Fruit fly (Drosophila melanogaster) whole organism, embryonic: ENCODE results near the gene Lamtor4.
A peak's percentile ranks its signal among the peaks of the same experiment; 100 is the strongest.

Experiments used
- Aef1 ChIP-seq: fragments of 200-800 bp; sonication (Bioruptor generic); IDR thresholded peaks from 3 replicates; pipeline ENCODE4 v1.3.6; 2022; ENCODE audit warnings: missing biosample characterization, missing genetic modification characterization
- BtbVII ChIP-seq: fragments of 200-800 bp; sonication (Bioruptor generic); optimal IDR thresholded peaks from 3 replicates; lab custom pipeline; 2017; ENCODE audit warnings: missing biosample characterization, mild to moderate bottlenecking, missing genetic modification characterization
- C15 ChIP-seq: fragments of 200-800 bp; sonication (Bioruptor generic); IDR thresholded peaks from 3 replicates; pipeline ENCODE4 v1.3.6; 2022; ENCODE audit warnings: missing biosample characterization, missing genetic modification characterization
- CG10147 ChIP-seq: fragments of 200-800 bp; sonication (Bioruptor generic); optimal IDR thresholded peaks from 2 replicates; lab custom pipeline; 2019; ENCODE audit warnings: missing biosample characterization, mild to moderate bottlenecking, missing genetic modification characterization, moderate library complexity
- CG10267 ChIP-seq: fragments of 200-800 bp; sonication (Bioruptor generic); optimal IDR thresholded peaks from 2 replicates; lab custom pipeline; 2018; ENCODE audit warnings: missing biosample characterization, mild to moderate bottlenecking, missing genetic modification characterization, moderate library complexity
- CG12744 ChIP-seq: fragments of 200-800 bp; sonication (Bioruptor generic); optimal IDR thresholded peaks from 2 replicates; lab custom pipeline; 2016; ENCODE audit warnings: missing biosample characterization, missing genetic modification characterization
- CG12942 ChIP-seq: fragments of 200-800 bp; sonication (Bioruptor generic); optimal IDR thresholded peaks from 3 replicates; lab custom pipeline; 2016; ENCODE audit warnings: missing biosample characterization, missing genetic modification characterization
- CG14965 ChIP-seq: fragments of 200-800 bp; sonication (Bioruptor generic); optimal IDR thresholded peaks from 2 replicates; lab custom pipeline; 2016; ENCODE audit warnings: missing biosample characterization, missing genetic modification characterization, borderline replicate concordance
- CG1647 ChIP-seq: fragments of 200-800 bp; sonication (Bioruptor generic); optimal IDR thresholded peaks from 3 replicates; lab custom pipeline; 2016; ENCODE audit warnings: missing biosample characterization, missing genetic modification characterization
- CG17328 ChIP-seq: fragments of 200-800 bp; sonication (Bioruptor generic); IDR thresholded peaks from 2 replicates; pipeline ENCODE4 v1.3.6; 2022; ENCODE audit warnings: missing biosample characterization, missing genetic modification characterization
- CG17612 ChIP-seq: fragments of 200-800 bp; sonication (Bioruptor generic); IDR thresholded peaks from 2 replicates; pipeline ENCODE4 v1.3.6; 2022; ENCODE audit warnings: missing biosample characterization, missing genetic modification characterization
- CG1832 ChIP-seq: fragments of 200-800 bp; sonication (Bioruptor generic); optimal IDR thresholded peaks from 2 replicates; lab custom pipeline; 2017; ENCODE audit warnings: missing biosample characterization, mild to moderate bottlenecking, missing genetic modification characterization, inconsistent platforms
- CG18476 ChIP-seq: fragments of 200-800 bp; sonication (Bioruptor generic); optimal IDR thresholded peaks from 2 replicates; lab custom pipeline; 2016; ENCODE audit warnings: missing biosample characterization, mild to moderate bottlenecking, missing genetic modification characterization
- CG2889 ChIP-seq: fragments of 200-800 bp; sonication (Bioruptor generic); IDR thresholded peaks from 3 replicates; pipeline ENCODE4 v1.3.6; 2022; ENCODE audit warnings: missing biosample characterization, missing genetic modification characterization
- CG42726 ChIP-seq: fragments of 200-800 bp; sonication (Bioruptor generic); IDR thresholded peaks from 2 replicates; pipeline ENCODE4 v1.3.6; 2022; ENCODE audit warnings: missing biosample characterization, missing genetic modification characterization; ENCODE audit not compliant: partially characterized antibody
- CG5245 ChIP-seq: fragments of 200-800 bp; sonication (Bioruptor generic); optimal IDR thresholded peaks from 3 replicates; lab custom pipeline; 2016; ENCODE audit warnings: missing biosample characterization, missing genetic modification characterization
- CG6683 ChIP-seq: fragments of 200-800 bp; sonication (Bioruptor generic); optimal IDR thresholded peaks from 2 replicates; lab custom pipeline; 2017; ENCODE audit warnings: missing biosample characterization, mild to moderate bottlenecking, missing genetic modification characterization, missing genetic modification reagents
- CG8281 ChIP-seq: fragments of 200-800 bp; sonication (Bioruptor generic); optimal IDR thresholded peaks from 2 replicates; lab custom pipeline; 2018; ENCODE audit warnings: missing biosample characterization, mild to moderate bottlenecking, missing genetic modification characterization, moderate library complexity
- CG8388 ChIP-seq: fragments of 200-800 bp; sonication (Bioruptor generic); optimal IDR thresholded peaks from 2 replicates; lab custom pipeline; 2019; ENCODE audit warnings: missing biosample characterization, mild to moderate bottlenecking, missing genetic modification characterization, moderate library complexity
- CG9437 ChIP-seq: fragments of 200-800 bp; sonication (Bioruptor generic); optimal IDR thresholded peaks from 2 replicates; lab custom pipeline; 2018; ENCODE audit warnings: missing biosample characterization, mild to moderate bottlenecking, missing genetic modification characterization
- CG9932 ChIP-seq: fragments of 200-800 bp; sonication (Bioruptor generic); IDR thresholded peaks from 2 replicates; pipeline ENCODE4 v1.3.6; 2022; ENCODE audit warnings: missing biosample characterization, missing genetic modification characterization
- CHES-1-like ChIP-seq: fragments of 200-800 bp; sonication (Bioruptor generic); optimal IDR thresholded peaks from 2 replicates; lab custom pipeline; 2016; ENCODE audit warnings: missing biosample characterization, missing genetic modification characterization
- Chrac-16 ChIP-seq: fragments of 200-800 bp; sonication (Bioruptor generic); optimal IDR thresholded peaks from 3 replicates; lab custom pipeline; 2016; ENCODE audit warnings: missing biosample characterization, missing genetic modification characterization
- D19A ChIP-seq: fragments of 200-800 bp; optimal IDR thresholded peaks from 3 replicates; lab custom pipeline; 2019; ENCODE audit warnings: missing biosample characterization, mild to moderate bottlenecking, missing genetic modification characterization, moderate library complexity
- D19B ChIP-seq: fragments of 200-800 bp; sonication (Bioruptor generic); optimal IDR thresholded peaks from 2 replicates; lab custom pipeline; 2017; ENCODE audit warnings: missing biosample characterization, mild to moderate bottlenecking, missing genetic modification characterization
- Dad ChIP-seq: fragments of 200-800 bp; sonication (Bioruptor generic); optimal IDR thresholded peaks from 3 replicates; lab custom pipeline; 2016; ENCODE audit warnings: missing biosample characterization, missing genetic modification characterization
- Dfd ChIP-seq, 2 experiments: fragments of >200 bp; optimal IDR thresholded peaks; 2 replicates each; lab custom pipeline; 2017; ENCODE audit warnings: missing biosample characterization in 2 of 2, missing genetic modification characterization in 2 of 2
- Doc3 ChIP-seq: fragments of 200-800 bp; sonication (Bioruptor generic); IDR thresholded peaks from 3 replicates; pipeline ENCODE4 v1.3.6; 2022; ENCODE audit warnings: missing biosample characterization, missing genetic modification characterization; ENCODE audit not compliant: partially characterized antibody
- E2f2 ChIP-seq: fragments of 200-800 bp; sonication (Bioruptor generic); IDR thresholded peaks from 2 replicates; pipeline ENCODE4 v1.3.6; 2022; ENCODE audit warnings: missing biosample characterization, missing genetic modification characterization
- Ets97D ChIP-seq: fragments of 200-800 bp; sonication (Bioruptor generic); optimal IDR thresholded peaks from 3 replicates; lab custom pipeline; 2016; ENCODE audit warnings: missing biosample characterization, missing genetic modification characterization
- Hey ChIP-seq: fragments of 200-800 bp; sonication (Bioruptor generic); optimal IDR thresholded peaks from 3 replicates; lab custom pipeline; 2018; ENCODE audit warnings: missing biosample characterization, mild to moderate bottlenecking, missing genetic modification characterization
- Hmx ChIP-seq: fragments of 200-800 bp; sonication (Bioruptor generic); optimal IDR thresholded peaks from 2 replicates; lab custom pipeline; 2016; ENCODE audit warnings: missing biosample characterization, missing genetic modification characterization
- NC2α ChIP-seq: fragments of 200-800 bp; sonication (Bioruptor generic); optimal IDR thresholded peaks from 2 replicates; lab custom pipeline; 2016; ENCODE audit warnings: missing biosample characterization, missing genetic modification characterization
- Ptx1 ChIP-seq: fragments of 200-800 bp; sonication (Bioruptor generic); IDR thresholded peaks from 2 replicates; pipeline ENCODE4 v1.3.6; 2022; ENCODE audit warnings: missing biosample characterization, missing genetic modification characterization
- Scr ChIP-seq: fragments of 200-800 bp; sonication (Bioruptor generic); IDR thresholded peaks from 2 replicates; pipeline ENCODE4 v1.3.6; 2022; ENCODE audit warnings: missing biosample characterization, missing genetic modification characterization; ENCODE audit not compliant: partially characterized antibody
- Six4 ChIP-seq: fragments of 200-800 bp; sonication (Bioruptor generic); optimal IDR thresholded peaks from 2 replicates; lab custom pipeline; 2016; ENCODE audit warnings: missing biosample characterization, missing genetic modification characterization
- Taf1 ChIP-seq: fragments of 200-800 bp; sonication (Bioruptor generic); IDR thresholded peaks from 2 replicates; pipeline ENCODE4 v1.3.6; 2022; ENCODE audit warnings: missing biosample characterization, missing genetic modification characterization
- bab2 ChIP-seq: fragments of 200-800 bp; sonication (Bioruptor generic); optimal IDR thresholded peaks from 2 replicates; lab custom pipeline; 2016; ENCODE audit warnings: missing biosample characterization, missing genetic modification characterization
- caup ChIP-seq: fragments of 200-800 bp; sonication (Bioruptor generic); optimal IDR thresholded peaks from 3 replicates; lab custom pipeline; 2017; ENCODE audit warnings: missing biosample characterization, mild to moderate bottlenecking, missing genetic modification characterization, moderate library complexity; ENCODE audit not compliant: severe bottlenecking
- chn ChIP-seq: fragments of 200-800 bp; sonication (Bioruptor generic); optimal IDR thresholded peaks from 2 replicates; lab custom pipeline; 2016; ENCODE audit warnings: missing biosample characterization, missing genetic modification characterization
- croc ChIP-seq: fragments of 200-800 bp; sonication (Bioruptor generic); conservative IDR thresholded peaks from 3 replicates; pipeline ENCODE4 v1.3.6; 2022; ENCODE audit warnings: missing biosample characterization, missing genetic modification characterization
- esg ChIP-seq: fragments of 200-800 bp; sonication (Bioruptor generic); conservative IDR thresholded peaks from 2 replicates; pipeline ENCODE4 v1.3.6; 2022; ENCODE audit warnings: missing biosample characterization, missing genetic modification characterization
- eve ChIP-seq, 2 experiments: fragments of >200 bp; optimal IDR thresholded peaks; 2 replicates each; lab custom pipeline; 2017; ENCODE audit warnings: missing biosample characterization in 2 of 2, missing genetic modification characterization in 2 of 2
- hb ChIP-seq: fragments of 200-800 bp; sonication (Bioruptor generic); IDR thresholded peaks from 3 replicates; pipeline ENCODE4 v1.3.6; 2022; ENCODE audit warnings: missing biosample characterization, missing genetic modification characterization; ENCODE audit not compliant: partially characterized antibody
- insv ChIP-seq, 2 experiments: fragments of 200-800 bp; sonication (Bioruptor generic); optimal IDR thresholded peaks; 3 replicates each; lab custom pipeline; 2016 to 2018; ENCODE audit warnings: missing biosample characterization in 2 of 2, missing genetic modification characterization in 2 of 2
- sc ChIP-seq, 3 experiments: fragments of >200 bp in 2 of 3; fragments of 200-800 bp in 1 of 3; sonication (Bioruptor generic) in 1 of 3; optimal IDR thresholded peaks; 2 replicates in 2 of 3; 3 replicates in 1 of 3; lab custom pipeline; 2017; ENCODE audit warnings: mild to moderate bottlenecking in 1 of 3, missing biosample characterization in 1 of 3, missing genetic modification characterization in 1 of 3, missing genetic modification reagents in 1 of 3
- slou ChIP-seq: fragments of 200-800 bp; sonication (Bioruptor generic); optimal IDR thresholded peaks from 3 replicates; lab custom pipeline; 2016; ENCODE audit warnings: missing biosample characterization, missing genetic modification characterization
- ssp ChIP-seq: fragments of 200-800 bp; sonication (Bioruptor generic); IDR thresholded peaks from 2 replicates; pipeline ENCODE4 v1.3.6; 2022; ENCODE audit warnings: missing biosample characterization, missing genetic modification characterization
- stwl ChIP-seq: fragments of 200-800 bp; sonication (Bioruptor generic); optimal IDR thresholded peaks from 3 replicates; lab custom pipeline; 2018; ENCODE audit warnings: missing biosample characterization, mild to moderate bottlenecking, missing genetic modification characterization, moderate library complexity
- unc-4 ChIP-seq: fragments of 200-800 bp; sonication (Bioruptor generic); IDR thresholded peaks from 2 replicates; pipeline ENCODE4 v1.3.6; 2022; ENCODE audit warnings: missing biosample characterization, missing genetic modification characterization; ENCODE audit not compliant: partially characterized antibody
- vfl ChIP-seq: fragments of 200-800 bp; sonication (Bioruptor generic); optimal IDR thresholded peaks from 2 replicates; lab custom pipeline; 2016; ENCODE audit warnings: missing biosample characterization, missing genetic modification characterization

Gene Lamtor4

DNA sequence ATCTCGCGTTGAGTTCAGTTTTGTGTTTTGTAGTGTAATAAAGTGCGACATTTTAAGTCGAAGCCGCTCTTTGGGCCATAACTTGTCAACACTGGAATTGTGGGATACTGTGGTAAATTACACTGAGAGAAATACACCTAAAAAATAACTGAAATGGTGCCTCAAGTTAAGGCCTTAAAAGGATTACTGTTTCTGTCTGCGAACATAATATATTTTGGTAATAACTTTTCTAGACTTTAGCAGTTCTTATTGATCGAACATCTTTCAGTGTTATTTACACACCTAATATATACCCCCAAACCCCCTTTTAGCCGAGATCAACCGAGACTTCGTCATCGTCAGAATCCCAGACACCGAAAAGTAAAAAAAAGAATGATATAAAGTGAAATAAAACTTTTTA is 44.9 kb upstream of the Lamtor4 start (continued):
- TF ChIP-seq esg (GFP tag; lab: Robert Waterston, UW) (no peak), NC2α (GFP tag; lab: Kevin White, UChicago) (no peak), Hey (no peak), CG8388 (GFP tag; lab: Kevin White, UChicago) (peak; percentile 25), CG5245 (GFP tag; lab: Kevin White, UChicago) (peak; percentile 18), CG2889 (GFP tag; lab: Robert Waterston, UW) (no peak), sc (optimal IDR thresholded peaks at IDR 0.05; lab: Kevin White, UChicago) (no peak), sc (GFP tag; optimal IDR thresholded peaks at IDR 0.05; lab: Kevin White, UChicago) (peak; percentile 1), CG17612 (GFP tag; lab: Robert Waterston, UW) (no peak), CG1832 (GFP tag; lab: Kevin White, UChicago) (no peak), stwl (tag; lab: Kevin White, UChicago) (no peak), croc (GFP tag; lab: Robert Waterston, UW) (no peak), Ets97D (GFP tag; lab: Kevin White, UChicago) (no peak), D19B (no peak), unc-4 (GFP tag; lab: Robert Waterston, UW) (no peak), Ptx1 (GFP tag; lab: Robert Waterston, UW) (0 out of 2 replicates have a peak, but pooled peaks have one; percentile 27), hb (no peak), CG8281 (tag; lab: Kevin White, UChicago) (no peak), CG18476 (GFP tag; lab: Kevin White, UChicago) (no peak), CG42726 (GFP tag; lab: Robert Waterston, UW) (no peak), Taf1 (no peak), insv (GFP tag; optimal IDR thresholded peaks at IDR 0.05; lab: Kevin White, UChicago) (no peak), CG10147 (GFP tag; lab: Kevin White, UChicago) (peak; percentile 29), Dad (GFP tag; lab: Kevin White, UChicago) (no peak), CG9932 (GFP tag; lab: Robert Waterston, UW) (peak; percentile 47; the same call in 1 of the 2 replicates), Scr (no peak), CG1647 (GFP tag; lab: Kevin White, UChicago) (peak; percentile 2), Aef1 (GFP tag; lab: Robert Waterston, UW) (no peak), slou (no peak), BtbVII (GFP tag; lab: Kevin White, UChicago) (no peak), bab2 (no peak), Chrac-16 (peak; percentile 4), CG10267 (peak; percentile 48), caup (GFP tag; lab: Kevin White, UChicago) (no peak), vfl (GFP tag; lab: Kevin White, UChicago) (no peak), D19A (peak; percentile 42), CG9437 (no peak), CHES-1-like (GFP tag; lab: Kevin White, UChicago) (peak; percentile 7), CG6683 (GFP tag; lab: Kevin White, UChicago) (no peak), CG12942 (GFP tag; lab: Kevin White, UChicago) (no peak), ssp (GFP tag; lab: Robert Waterston, UW) (peak; percentile 39), E2f2 (GFP tag; lab: Robert Waterston, UW) (no peak), C15 (no peak), CG17328 (peak; percentile 61; the same call in 1 of the 2 replicates), Doc3 (GFP tag; lab: Robert Waterston, UW) (no peak), CG14965 (GFP tag; lab: Kevin White, UChicago) (no peak), chn (no peak), CG12744 (GFP tag; lab: Kevin White, UChicago) (no peak), eve (GFP tag; optimal IDR thresholded peaks at IDR 0.05; lab: Kevin White, UChicago) (peak in 1 of 2 experiments; percentile 80), Dfd (GFP tag; optimal IDR thresholded peaks at IDR 0.05; lab: Kevin White, UChicago) (no peak), Six4 (GFP tag; lab: Kevin White, UChicago) (peak; percentile 44), Hmx (GFP tag; lab: Kevin White, UChicago) (no peak)
